Fruit fly (Drosophila melanogaster) whole organism, pupa: Measurements from ENCODE around the gene CG14926.

Experiments
- CG10348 ChIP-seq: fragments of 200-800 bp; sonication (Bioruptor generic); IDR thresholded peaks from 2 replicates; pipeline ENCODE4 v1.3.6; 2022; ENCODE audit warnings: missing biosample characterization, missing genetic modification characterization
- CG12605 ChIP-seq: fragments of 200-800 bp; sonication (Bioruptor generic); IDR thresholded peaks from 2 replicates; pipeline ENCODE4 v1.3.6; 2022; ENCODE audit warnings: missing biosample characterization, missing genetic modification characterization
- CG13204 ChIP-seq: fragments of 200-800 bp; sonication (Bioruptor generic); optimal IDR thresholded peaks from 2 replicates; lab custom pipeline; 2018; ENCODE audit warnings: missing biosample characterization, mild to moderate bottlenecking, missing genetic modification characterization, moderate library complexity
- CG14655 ChIP-seq: fragments of 200-800 bp; sonication (Bioruptor generic); optimal IDR thresholded peaks from 3 replicates; lab custom pipeline; 2017; ENCODE audit warnings: mild to moderate bottlenecking, missing biosample characterization, missing genetic modification reagents, missing genetic modification characterization
- CG15710 ChIP-seq: fragments of 200-800 bp; sonication (Bioruptor generic); optimal IDR thresholded peaks from 2 replicates; lab custom pipeline; 2018; ENCODE audit warnings: missing biosample characterization, mild to moderate bottlenecking, missing genetic modification characterization, moderate library complexity
- CG17806 ChIP-seq: fragments of 200-800 bp; sonication (Bioruptor generic); optimal IDR thresholded peaks from 2 replicates; lab custom pipeline; 2018; ENCODE audit warnings: missing biosample characterization, mild to moderate bottlenecking, missing genetic modification characterization, moderate library complexity
- CG32121 ChIP-seq: fragments of 200-800 bp; sonication (Bioruptor generic); IDR thresholded peaks from 2 replicates; pipeline ENCODE4 v1.3.6; 2022; ENCODE audit warnings: missing biosample characterization, missing genetic modification characterization
- CG34367 ChIP-seq: fragments of 200-800 bp; sonication (Bioruptor generic); optimal IDR thresholded peaks from 2 replicates; lab custom pipeline; 2018; ENCODE audit warnings: missing biosample characterization, mild to moderate bottlenecking, missing genetic modification characterization
- CG4496 ChIP-seq: fragments of 200-800 bp; sonication (Bioruptor generic); IDR thresholded peaks from 3 replicates; pipeline ENCODE4 v1.3.6; 2022; ENCODE audit warnings: missing biosample characterization, missing genetic modification characterization
- CG8159 ChIP-seq: fragments of 200-800 bp; sonication (Bioruptor generic); optimal IDR thresholded peaks from 3 replicates; lab custom pipeline; 2018; ENCODE audit warnings: missing biosample characterization, mild to moderate bottlenecking, missing genetic modification characterization, moderate library complexity
- CG8301 ChIP-seq: fragments of 200-800 bp; sonication (Bioruptor generic); optimal IDR thresholded peaks from 2 replicates; lab custom pipeline; 2018; ENCODE audit warnings: missing biosample characterization, mild to moderate bottlenecking, missing genetic modification characterization
- CG9948 ChIP-seq: fragments of 200-800 bp; sonication (Bioruptor generic); optimal IDR thresholded peaks from 2 replicates; lab custom pipeline; 2018; ENCODE audit warnings: missing biosample characterization, mild to moderate bottlenecking, missing genetic modification characterization, moderate library complexity
- D1 ChIP-seq: fragments of 200-800 bp; sonication (Bioruptor generic); optimal IDR thresholded peaks from 2 replicates; lab custom pipeline; 2018; ENCODE audit warnings: missing biosample characterization, mild to moderate bottlenecking, missing genetic modification characterization, moderate library complexity
- EcR ChIP-seq: fragments of 200-800 bp; sonication (Bioruptor generic); optimal IDR thresholded peaks from 3 replicates; lab custom pipeline; 2019; ENCODE audit warnings: missing biosample characterization, missing genetic modification characterization, mild to moderate bottlenecking, moderate library complexity, missing genetic modification reagents
- Ets98B ChIP-seq: fragments of 200-800 bp; sonication (Bioruptor generic); IDR thresholded peaks from 2 replicates; pipeline ENCODE4 v1.3.6; 2022; ENCODE audit warnings: missing biosample characterization, missing genetic modification characterization
- Pif1A ChIP-seq: fragments of 200-800 bp; sonication (Bioruptor generic); optimal IDR thresholded peaks from 3 replicates; lab custom pipeline; 2016; ENCODE audit warnings: missing biosample characterization, missing genetic modification characterization
- Pif1B ChIP-seq: fragments of 200-800 bp; sonication (Bioruptor generic); optimal IDR thresholded peaks from 3 replicates; lab custom pipeline; 2016; ENCODE audit warnings: missing biosample characterization, missing genetic modification characterization
- Snoo ChIP-seq: fragments of 200-800 bp; sonication (Bioruptor generic); optimal IDR thresholded peaks from 3 replicates; lab custom pipeline; 2017; ENCODE audit warnings: missing biosample characterization, mild to moderate bottlenecking, missing genetic modification characterization, inconsistent platforms
- fd96Ca ChIP-seq: fragments of 200-800 bp; sonication (Bioruptor generic); IDR thresholded peaks from 3 replicates; pipeline ENCODE4 v1.3.6; 2022; ENCODE audit warnings: missing biosample characterization, missing genetic modification characterization
- gl ChIP-seq: fragments of 200-800 bp; sonication (Bioruptor generic); optimal IDR thresholded peaks from 2 replicates; lab custom pipeline; 2018; ENCODE audit warnings: missing biosample characterization, mild to moderate bottlenecking, missing genetic modification characterization
- rn ChIP-seq: fragments of 200-800 bp; sonication (Bioruptor generic); IDR thresholded peaks from 2 replicates; pipeline ENCODE4 v1.3.6; 2022; ENCODE audit warnings: missing biosample characterization, missing genetic modification characterization

The CG14926 gene

dm6 chr2L:11319221-11319620, 23.9 kb downstream of the CG14926 start:
- TF ChIP-seq CG8159 (no peak), Ets98B (GFP tag; lab: Robert Waterston, UW) (no peak), CG14655 (GFP tag; lab: Kevin White, UChicago) (peak; percentile 26), CG17806 (tag; lab: Kevin White, UChicago) (no peak), CG15710 (tag; lab: Kevin White, UChicago) (peak; percentile 7), rn (no peak), CG8301 (tag; lab: Kevin White, UChicago) (peak; percentile 11)
- TF ChIP-seq, all 21 proteins: peak for 3

dm6 chr2L:11318464-11318863, 24.7 kb downstream of the CG14926 start:
- TF ChIP-seq CG10348 (GFP tag; lab: Robert Waterston, UW) (no peak), rn (no peak), CG14655 (GFP tag; lab: Kevin White, UChicago) (no peak)

dm6 chr2L:11317655-11318278, 25.4 kb downstream of the CG14926 start:
- TF ChIP-seq Pif1B (GFP tag; lab: Kevin White, UChicago) (no peak), CG12605 (GFP tag; lab: Robert Waterston, UW) (no peak), CG14655 (GFP tag; lab: Kevin White, UChicago) (no peak), CG10348 (GFP tag; lab: Robert Waterston, UW) (no peak), CG15710 (tag; lab: Kevin White, UChicago) (no peak), CG4496 (GFP tag; lab: Robert Waterston, UW) (no peak), D1 (tag; lab: Kevin White, UChicago) (no peak), Pif1A (GFP tag; lab: Kevin White, UChicago) (no peak), CG34367 (tag; lab: Kevin White, UChicago) (no peak), CG13204 (GFP tag; lab: Kevin White, UChicago) (no peak), CG9948 (tag; lab: Kevin White, UChicago) (no peak), fd96Ca (GFP tag; lab: Robert Waterston, UW) (no peak), rn (no peak), Snoo (tag; lab: Kevin White, UChicago) (no peak), CG17806 (tag; lab: Kevin White, UChicago) (no peak), gl (no peak), CG8301 (tag; lab: Kevin White, UChicago) (no peak), Ets98B (GFP tag; lab: Robert Waterston, UW) (no peak), CG32121 (GFP tag; lab: Robert Waterston, UW) (no peak)

dm6 chr2L:11309806-11310205, 33.3 kb downstream of the CG14926 start:
- TF ChIP-seq CG10348 (GFP tag; lab: Robert Waterston, UW), result no peak
- TF ChIP-seq CG12605 (GFP tag; lab: Robert Waterston, UW), result no peak
- no peak for TF ChIP-seq CG32121 (GFP tag; lab: Robert Waterston, UW)
- TF ChIP-seq CG34367 (tag; lab: Kevin White, UChicago), result no peak
- TF ChIP-seq CG17806 (tag; lab: Kevin White, UChicago), result no peak
- TF ChIP-seq, all 21 proteins: peak for 0

dm6 chr2L:11307072-11307471, 36.0 kb downstream of the CG14926 start:
- peak; percentile 16 for TF ChIP-seq CG14655 (GFP tag; lab: Kevin White, UChicago)
- peak; percentile 61 for TF ChIP-seq CG34367 (tag; lab: Kevin White, UChicago)
- no peak for TF ChIP-seq D1 (tag; lab: Kevin White, UChicago)
- no peak for TF ChIP-seq Pif1A (GFP tag; lab: Kevin White, UChicago)
- no peak for TF ChIP-seq fd96Ca (GFP tag; lab: Robert Waterston, UW)
- peak; percentile 17 for TF ChIP-seq CG8159
- peak; percentile 20 for TF ChIP-seq CG17806 (tag; lab: Kevin White, UChicago)
- TF ChIP-seq CG15710 (tag; lab: Kevin White, UChicago), result peak; percentile 82
- TF ChIP-seq CG9948 (tag; lab: Kevin White, UChicago), result peak; percentile 47

dm6 chr2L:11306091-11306490, 37.0 kb downstream of the CG14926 start:
- no peak for TF ChIP-seq CG8301 (tag; lab: Kevin White, UChicago)
- no peak for TF ChIP-seq CG32121 (GFP tag; lab: Robert Waterston, UW)
- no peak for TF ChIP-seq CG4496 (GFP tag; lab: Robert Waterston, UW)
- TF ChIP-seq gl, result no peak
- TF ChIP-seq CG13204 (GFP tag; lab: Kevin White, UChicago), result no peak
- TF ChIP-seq Snoo (tag; lab: Kevin White, UChicago), result peak; percentile 65
- TF ChIP-seq CG15710 (tag; lab: Kevin White, UChicago), result peak; percentile 48
- TF ChIP-seq Ets98B (GFP tag; lab: Robert Waterston, UW), result no peak
- no peak for TF ChIP-seq CG17806 (tag; lab: Kevin White, UChicago)
- TF ChIP-seq CG10348 (GFP tag; lab: Robert Waterston, UW), result no peak
- TF ChIP-seq Pif1A (GFP tag; lab: Kevin White, UChicago), result peak; percentile 34
- TF ChIP-seq D1 (tag; lab: Kevin White, UChicago), result no peak
- TF ChIP-seq CG8159, result no peak
- TF ChIP-seq rn, result no peak
- TF ChIP-seq CG12605 (GFP tag; lab: Robert Waterston, UW), result no peak
- TF ChIP-seq CG34367 (tag; lab: Kevin White, UChicago), result no peak
- no peak for TF ChIP-seq fd96Ca (GFP tag; lab: Robert Waterston, UW)
- TF ChIP-seq EcR, result no peak
- no peak for TF ChIP-seq CG9948 (tag; lab: Kevin White, UChicago)
- peak; percentile 25 for TF ChIP-seq Pif1B (GFP tag; lab: Kevin White, UChicago)
- TF ChIP-seq, all 21 proteins: peak for 4
